Worm (Caenorhabditis elegans): ENCODE data around the gene C44B9.3.

The C44B9.3 gene

ce11 chrIII:10906325-10906724, 26.3 kb upstream of the C44B9.3 start:
- TF ChIP-seq scrt-1 (GFP tag; IDR thresholded peaks at IDR 0.05), result no peak
- TF ChIP-seq tbx-11 (GFP tag; IDR thresholded peaks at IDR 0.05), result no peak
- TF ChIP-seq ceh-36 (tag; optimal IDR thresholded peaks at IDR 0.05), result peak; percentile 30

ce11 chrIII:10905112-10905511, 25.1 kb upstream of the C44B9.3 start:
- no peak for TF ChIP-seq tbx-37 (GFP tag; conservative IDR thresholded peaks at IDR 0.05)

- TF ChIP-seq ceh-13 (GFP tag; optimal IDR thresholded peaks at IDR 0.05), result no peak
- TF ChIP-seq B0310.2 (tag; optimal IDR thresholded peaks at IDR 0.05), result no peak
- no peak for TF ChIP-seq hmbx-1 (tag; optimal IDR thresholded peaks at IDR 0.05)
- TF ChIP-seq flt-1 (GFP tag; IDR thresholded peaks at IDR 0.05), result no peak
- TF ChIP-seq pes-1 (GFP tag; IDR thresholded peaks at IDR 0.05), result no peak
- no peak for TF ChIP-seq hnd-1 (tag; optimal IDR thresholded peaks at IDR 0.05)
- TF ChIP-seq aly-1 (tag; optimal IDR thresholded peaks at IDR 0.05), result no peak
- TF ChIP-seq tra-4 (tag; optimal IDR thresholded peaks at IDR 0.05), result no peak
- no peak for TF ChIP-seq sea-1 (GFP tag; conservative IDR thresholded peaks at IDR 0.05)
- no peak for TF ChIP-seq ama-1 (optimal IDR thresholded peaks at IDR 0.05)
- no peak for TF ChIP-seq tbx-11 (GFP tag; IDR thresholded peaks at IDR 0.05)
- no peak for TF ChIP-seq hmg-4 (GFP tag; optimal IDR thresholded peaks at IDR 0.05)
- no peak for TF ChIP-seq tbx-37 (GFP tag; conservative IDR thresholded peaks at IDR 0.05)
- no peak for TF ChIP-seq scrt-1 (GFP tag; IDR thresholded peaks at IDR 0.05)
- TF ChIP-seq F13C5.2 (tag; optimal IDR thresholded peaks at IDR 0.05), result no peak
- no peak for TF ChIP-seq ceh-36 (tag; optimal IDR thresholded peaks at IDR 0.05)
- no peak for TF ChIP-seq ets-7 (tag; optimal IDR thresholded peaks at IDR 0.05)
These were observed 24.5 kb upstream of the C44B9.3 start for ce11 chrIII:10904320-10904961.

ce11 chrIII:10903009-10903609, 23.1 kb upstream of the C44B9.3 start:
- no peak for TF ChIP-seq ceh-13 (GFP tag; optimal IDR thresholded peaks at IDR 0.05)
- no peak for TF ChIP-seq F13C5.2 (tag; optimal IDR thresholded peaks at IDR 0.05)
- TF ChIP-seq aly-1 (tag; optimal IDR thresholded peaks at IDR 0.05), result no peak
- TF ChIP-seq hmg-4 (GFP tag; optimal IDR thresholded peaks at IDR 0.05), result no peak
- no peak for TF ChIP-seq ama-1 (optimal IDR thresholded peaks at IDR 0.05)
- TF ChIP-seq ets-7 (tag; optimal IDR thresholded peaks at IDR 0.05), result no peak

- TF ChIP-seq aly-1 (tag; optimal IDR thresholded peaks at IDR 0.05) (no peak), sea-1 (GFP tag; conservative IDR thresholded peaks at IDR 0.05) (no peak), ama-1 (optimal IDR thresholded peaks at IDR 0.05) (no peak), ceh-13 (GFP tag; optimal IDR thresholded peaks at IDR 0.05) (no peak), pes-1 (GFP tag; IDR thresholded peaks at IDR 0.05) (no peak), B0310.2 (tag; optimal IDR thresholded peaks at IDR 0.05) (no peak), tbx-11 (GFP tag; IDR thresholded peaks at IDR 0.05) (no peak), tbx-37 (GFP tag; conservative IDR thresholded peaks at IDR 0.05) (no peak), ets-7 (tag; optimal IDR thresholded peaks at IDR 0.05) (no peak), tra-4 (tag; optimal IDR thresholded peaks at IDR 0.05) (no peak), hnd-1 (tag; optimal IDR thresholded peaks at IDR 0.05) (no peak), hmg-4 (GFP tag; optimal IDR thresholded peaks at IDR 0.05) (no peak), scrt-1 (GFP tag; IDR thresholded peaks at IDR 0.05) (no peak), flt-1 (GFP tag; IDR thresholded peaks at IDR 0.05) (no peak), F13C5.2 (tag; optimal IDR thresholded peaks at IDR 0.05) (no peak), hmbx-1 (tag; optimal IDR thresholded peaks at IDR 0.05) (no peak), ceh-36 (tag; optimal IDR thresholded peaks at IDR 0.05) (no peak)
These were observed 22.4 kb upstream of the C44B9.3 start, which contains the start of gene unc-119 for ce11 chrIII:10902341-10902740. TSS of gene unc-119 (plus strand) at chrIII:10902641.

ce11 chrIII:10895817-10896413, 15.9 kb upstream of the C44B9.3 start, which contains the start of gene com-1:
TSS of gene com-1 (plus strand) at chrIII:10896363.
- TF ChIP-seq tbx-11 (GFP tag; IDR thresholded peaks at IDR 0.05) (no peak), ceh-13 (GFP tag; optimal IDR thresholded peaks at IDR 0.05) (no peak), ets-7 (tag; optimal IDR thresholded peaks at IDR 0.05) (no peak), hmg-4 (GFP tag; optimal IDR thresholded peaks at IDR 0.05) (no peak), F13C5.2 (tag; optimal IDR thresholded peaks at IDR 0.05) (no peak), B0310.2 (tag; optimal IDR thresholded peaks at IDR 0.05) (no peak), hmbx-1 (tag; optimal IDR thresholded peaks at IDR 0.05) (no peak), sea-1 (GFP tag; conservative IDR thresholded peaks at IDR 0.05) (no peak), flt-1 (GFP tag; IDR thresholded peaks at IDR 0.05) (no peak), scrt-1 (GFP tag; IDR thresholded peaks at IDR 0.05) (no peak), hnd-1 (tag; optimal IDR thresholded peaks at IDR 0.05) (no peak), pes-1 (GFP tag; IDR thresholded peaks at IDR 0.05) (no peak)

- TF ChIP-seq sea-1 (GFP tag; conservative IDR thresholded peaks at IDR 0.05) (no peak), ets-7 (tag; optimal IDR thresholded peaks at IDR 0.05) (no peak), ceh-36 (tag; optimal IDR thresholded peaks at IDR 0.05) (no peak), ceh-13 (GFP tag; optimal IDR thresholded peaks at IDR 0.05) (no peak), pes-1 (GFP tag; IDR thresholded peaks at IDR 0.05) (no peak), scrt-1 (GFP tag; IDR thresholded peaks at IDR 0.05) (no peak), hnd-1 (tag; optimal IDR thresholded peaks at IDR 0.05) (no peak), ama-1 (optimal IDR thresholded peaks at IDR 0.05) (no peak), hmg-4 (GFP tag; optimal IDR thresholded peaks at IDR 0.05) (no peak), aly-1 (tag; optimal IDR thresholded peaks at IDR 0.05) (no peak), tbx-37 (GFP tag; conservative IDR thresholded peaks at IDR 0.05) (no peak), hmbx-1 (tag; optimal IDR thresholded peaks at IDR 0.05) (no peak), F13C5.2 (tag; optimal IDR thresholded peaks at IDR 0.05) (no peak), flt-1 (GFP tag; IDR thresholded peaks at IDR 0.05) (no peak), tra-4 (tag; optimal IDR thresholded peaks at IDR 0.05) (no peak), B0310.2 (tag; optimal IDR thresholded peaks at IDR 0.05) (no peak), tbx-11 (GFP tag; IDR thresholded peaks at IDR 0.05) (no peak)
These were observed 14.2 kb upstream of the C44B9.3 start, which contains the start of gene fbxb-87 for ce11 chrIII:10894220-10894619. TSS of gene fbxb-87 (plus strand) at chrIII:10894520.

All from whole organism, early embryonic.